Fruit fly (Drosophila melanogaster): Measurements from ENCODE around the gene Cyp6d5.

Cyp6d5 gene

dm6 chr3R:14016758-14017406 is 12.1 kb upstream of the Cyp6d5 start (continued):
- no peak for TF ChIP-seq eyg (GFP tag; optimal IDR thresholded peaks at IDR 0.05)
- TF ChIP-seq pb (GFP tag; optimal IDR thresholded peaks at IDR 0.05): no peak
- peak; percentile 18 for TF ChIP-seq Sry-δ (GFP tag; optimal IDR thresholded peaks at IDR 0.05)
- peak; percentile 16 for TF ChIP-seq NC2β (GFP tag; optimal IDR thresholded peaks at IDR 0.05)
- TF ChIP-seq grau (tag; optimal IDR thresholded peaks at IDR 0.05): peak; percentile 58
- no peak for TF ChIP-seq Trl (optimal IDR thresholded peaks at IDR 0.05)
- TF ChIP-seq Trl (GFP tag; optimal IDR thresholded peaks at IDR 0.05): peak; percentile 75
- TF ChIP-seq CG7963 (GFP tag; IDR thresholded peaks at IDR 0.05; ENCODE audit: partially characterized antibody): no peak
- peak; percentile 43 for TF ChIP-seq CG9609 (GFP tag; optimal IDR thresholded peaks at IDR 0.05)
- TF ChIP-seq CG31441 (GFP tag; IDR thresholded peaks at IDR 0.05): peak; percentile 63
- TF ChIP-seq CG2889 (GFP tag; IDR thresholded peaks at IDR 0.05): no peak
- TF ChIP-seq nau (GFP tag; optimal IDR thresholded peaks at IDR 0.05): peak; percentile 42
- TF ChIP-seq sisA (GFP tag; IDR thresholded peaks at IDR 0.05): peak; percentile 53; the same call in 1 of the 2 replicates
- TF ChIP-seq crol (GFP tag; IDR thresholded peaks at IDR 0.05): no peak
- TF ChIP-seq gfzf (GFP tag; optimal IDR thresholded peaks at IDR 0.05): no peak
- no peak for TF ChIP-seq gcm2 (GFP tag; optimal IDR thresholded peaks at IDR 0.05)
- 0 out of 3 replicates have a peak, but pooled peaks have one; percentile 44 for TF ChIP-seq Optix (GFP tag; IDR thresholded peaks at IDR 0.05)
- no peak for TF ChIP-seq CG13775 (GFP tag; optimal IDR thresholded peaks at IDR 0.05)
- TF ChIP-seq Xbp1 (GFP tag; optimal IDR thresholded peaks at IDR 0.05): peak; percentile 64
- peak; percentile 33 for TF ChIP-seq salm (tag; optimal IDR thresholded peaks at IDR 0.05)
- TF ChIP-seq gsb (GFP tag; IDR thresholded peaks at IDR 0.05): 0 out of 2 replicates have a peak, but pooled peaks have one; percentile 30
- TF ChIP-seq CkIIα-i1 (GFP tag; IDR thresholded peaks at IDR 0.05): no peak
- peak; percentile 51; the same call in 2 of the 3 replicates for TF ChIP-seq zfh1 (GFP tag; IDR thresholded peaks at IDR 0.05)
- peak; percentile 49 for TF ChIP-seq Six4 (GFP tag; optimal IDR thresholded peaks at IDR 0.05)
- peak; percentile 19 for TF ChIP-seq p53 (GFP tag; optimal IDR thresholded peaks at IDR 0.05)
- TF ChIP-seq CG12659 (GFP tag; optimal IDR thresholded peaks at IDR 0.05): peak; percentile 59
- no peak for TF ChIP-seq ash1 (GFP tag; optimal IDR thresholded peaks at IDR 0.05)
- TF ChIP-seq run (tag; optimal IDR thresholded peaks at IDR 0.05): peak; percentile 33
- peak; percentile 33 for TF ChIP-seq CG12104 (GFP tag; optimal IDR thresholded peaks at IDR 0.05)
- peak; percentile 22 for TF ChIP-seq Side (GFP tag; optimal IDR thresholded peaks at IDR 0.05)
- peak; percentile 38 for TF ChIP-seq kah (GFP tag; optimal IDR thresholded peaks at IDR 0.05)
- peak; percentile 66 for TF ChIP-seq cwo (GFP tag; optimal IDR thresholded peaks at IDR 0.05)
- TF ChIP-seq CG14050 (GFP tag; IDR thresholded peaks at IDR 0.05): peak; percentile 56; the same call in 2 of the 3 replicates
- TF ChIP-seq CG17385 (GFP tag; optimal IDR thresholded peaks at IDR 0.05): peak; percentile 61
- TF ChIP-seq Gug (GFP tag; IDR thresholded peaks at IDR 0.05): peak; percentile 54; the same call in 1 of the 4 replicates
- peak; percentile 8; the same call in 1 of the 2 replicates for TF ChIP-seq CG4404 (GFP tag; IDR thresholded peaks at IDR 0.05)
- peak in 1 of 2 experiments; percentile 70 for TF ChIP-seq Hr51 (GFP tag; optimal IDR thresholded peaks at IDR 0.05)
- TF ChIP-seq CG7928 (GFP tag; optimal IDR thresholded peaks at IDR 0.05): no peak
- no peak for TF ChIP-seq NK7.1 (GFP tag; optimal IDR thresholded peaks at IDR 0.05)
- TF ChIP-seq CG18619 (GFP tag; optimal IDR thresholded peaks at IDR 0.05): peak; percentile 39
- no peak for TF ChIP-seq tup (GFP tag; optimal IDR thresholded peaks at IDR 0.05)
- no peak for TF ChIP-seq hkb (optimal IDR thresholded peaks at IDR 0.05)
- TF ChIP-seq hkb (GFP tag; IDR thresholded peaks at IDR 0.05): peak; percentile 76
- TF ChIP-seq Ptx1 (GFP tag; IDR thresholded peaks at IDR 0.05): peak; percentile 66
- peak; percentile 80 for TF ChIP-seq CG10543 (GFP tag; optimal IDR thresholded peaks at IDR 0.05)
- peak; percentile 39 for TF ChIP-seq CG3281 (GFP tag; optimal IDR thresholded peaks at IDR 0.05)
- no peak for TF ChIP-seq Stat92E (GFP tag; optimal IDR thresholded peaks at IDR 0.05)
- peak; percentile 57 for TF ChIP-seq bcd (GFP tag; optimal IDR thresholded peaks at IDR 0.05)
- TF ChIP-seq al (GFP tag; IDR thresholded peaks at IDR 0.05): 0 out of 2 replicates have a peak, but pooled peaks have one; percentile 18
- peak; percentile 38 for TF ChIP-seq Myb (GFP tag; optimal IDR thresholded peaks at IDR 0.05)

Data from whole organism, embryonic.